Worm (Caenorhabditis elegans): ENCODE measurements around the gene D2085.7.

DNA sequence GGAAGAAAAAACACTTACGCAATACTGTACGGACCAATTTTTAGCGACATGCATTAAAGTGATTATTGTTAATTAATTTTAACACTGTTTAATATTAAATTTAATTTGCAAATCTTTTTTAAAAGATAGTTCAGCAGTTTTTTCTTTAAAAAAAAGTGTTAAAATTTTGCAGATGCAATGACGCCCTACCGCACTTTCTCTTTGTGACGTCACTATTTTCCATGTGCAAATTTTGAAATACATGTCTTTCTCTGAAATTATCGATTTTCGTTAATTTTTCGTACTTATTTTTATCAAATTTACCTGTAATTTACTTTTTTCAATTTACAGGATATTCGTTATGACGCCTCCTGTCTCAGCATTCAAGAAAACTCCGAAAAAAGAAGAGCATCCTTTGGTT is 20.4 kb downstream of the D2085.7 start, which contains the start of the genes piga-1 and eif-2Bepsilon:
- TF ChIP-seq ceh-82 (tag; optimal IDR thresholded peaks at IDR 0.05) (no peak), elt-3 (tag; optimal IDR thresholded peaks at IDR 0.05) (no peak), elt-1 (tag; optimal IDR thresholded peaks at IDR 0.05) (no peak), nhr-21 (tag; optimal IDR thresholded peaks at IDR 0.05) (no peak), blmp-1 (tag; optimal IDR thresholded peaks at IDR 0.05; ENCODE audit: insufficient read depth) (no peak), mdl-1 (tag; optimal IDR thresholded peaks at IDR 0.05) (peak in 1 of 2 experiments; percentile 1), nhr-6 (tag; optimal IDR thresholded peaks at IDR 0.05) (peak; percentile 24), nhr-237 (tag; optimal IDR thresholded peaks at IDR 0.05) (no peak)
